Fruit fly (Drosophila melanogaster) whole organism, embryonic: ENCODE results near the gene Utx.

Experiments
- Awh ChIP-seq: fragments of 200-800 bp; sonication (Bioruptor generic); IDR thresholded peaks from 2 replicates; pipeline ENCODE4, ENCODE4 v1.3.6; 2022; ENCODE audit warnings: missing biosample characterization, missing genetic modification characterization
- CG11093 ChIP-seq: fragments of 200-800 bp; sonication (Bioruptor generic); IDR thresholded peaks from 3 replicates; pipeline ENCODE4 v1.3.6; 2022; ENCODE audit warnings: missing biosample characterization, missing genetic modification characterization
- CG12744 ChIP-seq: fragments of 200-800 bp; sonication (Bioruptor generic); optimal IDR thresholded peaks from 2 replicates; lab custom pipeline; 2016; ENCODE audit warnings: missing biosample characterization, missing genetic modification characterization
- E2f2 ChIP-seq: fragments of 200-800 bp; sonication (Bioruptor generic); IDR thresholded peaks from 2 replicates; pipeline ENCODE4 v1.3.6; 2022; ENCODE audit warnings: missing biosample characterization, missing genetic modification characterization
- HLH54F ChIP-seq: fragments of 200-800 bp; sonication (Bioruptor generic); optimal IDR thresholded peaks from 3 replicates; lab custom pipeline; 2016; ENCODE audit warnings: missing biosample characterization, missing genetic modification characterization
- Mrtf ChIP-seq: fragments of 200-800 bp; sonication (Bioruptor generic); IDR thresholded peaks from 3 replicates; pipeline ENCODE4 v1.3.6; 2022; ENCODE audit warnings: missing biosample characterization, missing genetic modification characterization
- Side ChIP-seq: fragments of 200-800 bp; sonication (Bioruptor generic); optimal IDR thresholded peaks from 2 replicates; lab custom pipeline; 2016; ENCODE audit warnings: missing biosample characterization, missing genetic modification characterization
- bcd ChIP-seq: fragments of 200-800 bp; sonication (Bioruptor generic); optimal IDR thresholded peaks from 2 replicates; lab custom pipeline; 2017; ENCODE audit warnings: missing biosample characterization, mild to moderate bottlenecking, missing genetic modification characterization
- pb ChIP-seq: fragments of 200-800 bp; sonication (Bioruptor generic); optimal IDR thresholded peaks from 3 replicates; lab custom pipeline; 2016; ENCODE audit warnings: missing biosample characterization, missing genetic modification characterization
- pnt ChIP-seq: fragments of 200-800 bp; sonication (Bioruptor generic); optimal IDR thresholded peaks from 3 replicates; lab custom pipeline; 2016; ENCODE audit warnings: missing biosample characterization, missing genetic modification characterization
- slbo ChIP-seq: fragments of 200-800 bp; sonication (Bioruptor generic); IDR thresholded peaks from 2 replicates; pipeline ENCODE4 v1.3.6; 2022; ENCODE audit warnings: missing biosample characterization, missing genetic modification characterization
- toy ChIP-seq: fragments of 200-800 bp; sonication (Bioruptor generic); IDR thresholded peaks from 2 replicates; pipeline ENCODE4 v1.3.6; 2022; ENCODE audit warnings: missing biosample characterization, missing genetic modification characterization

DNA sequence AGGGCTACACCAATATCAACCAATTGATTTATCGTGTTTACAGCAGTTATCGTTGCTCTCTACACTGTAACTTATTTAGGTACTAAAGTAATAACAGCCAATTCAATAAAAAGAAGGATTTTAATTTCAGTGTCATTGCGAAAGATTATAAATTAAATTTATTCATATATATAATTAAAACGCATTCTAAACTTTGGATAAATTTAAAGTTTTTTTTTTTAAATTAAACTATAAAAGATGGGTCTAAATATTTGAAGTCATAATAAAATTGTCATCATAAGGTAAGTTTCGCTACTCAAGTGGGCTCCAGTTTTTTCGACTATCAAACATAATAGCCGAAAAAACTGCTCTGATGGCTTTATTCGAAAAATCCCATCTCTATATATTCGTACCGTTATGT lies 6.4 kb downstream of the Utx start, which contains the start of gene trk:
- TF ChIP-seq slbo (GFP tag; lab: Robert Waterston, UW): no peak
- TF ChIP-seq E2f2: no peak
- no peak for TF ChIP-seq pb (GFP tag; lab: Kevin White, UChicago)
- no peak for TF ChIP-seq Side (GFP tag; lab: Kevin White, UChicago)
- no peak for TF ChIP-seq Awh (GFP tag; lab: Robert Waterston, UW)
- TF ChIP-seq HLH54F: no peak
- TF ChIP-seq toy: no peak
- TF ChIP-seq pnt (GFP tag; lab: Kevin White, UChicago): no peak
- TF ChIP-seq bcd (GFP tag; lab: Kevin White, UChicago): no peak
- TF ChIP-seq CG12744: no peak
- TF ChIP-seq CG11093 (GFP tag; lab: Robert Waterston, UW): no peak
- no peak for TF ChIP-seq Mrtf (GFP tag; lab: Robert Waterston, UW)
